Worm (Caenorhabditis elegans) whole organism, mixed stage, embryonic: ENCODE data around the gene F26D2.13.

Source experiments
- M03D4.4 ChIP-seq: sonication (generic microtip); optimal IDR thresholded peaks from 2 replicates; lab custom pipeline; 2017; ENCODE audit warnings: mild to moderate bottlenecking, missing genetic modification characterization, missing compliant biosample characterization
- bed-3 ChIP-seq: fragments of 200-800 bp; sonication (Bioruptor generic); optimal IDR thresholded peaks from 3 replicates; lab custom pipeline; 2018; ENCODE audit warnings: mild to moderate bottlenecking, missing genetic modification characterization, moderate library complexity, missing compliant biosample characterization
- ceh-39 ChIP-seq: fragments of 150-350 bp; optimal IDR thresholded peaks from 2 replicates; lab custom pipeline; 2014; ENCODE audit warnings: missing biosample characterization, missing genetic modification characterization
- elt-3 ChIP-seq: fragments of 150-350 bp; optimal IDR thresholded peaks from 2 replicates; lab custom pipeline; 2014; ENCODE audit warnings: missing biosample characterization, missing genetic modification characterization
- lin-13 ChIP-seq: fragments of 150-350 bp; optimal IDR thresholded peaks from 2 replicates; lab custom pipeline; 2014; ENCODE audit warnings: missing biosample characterization, missing genetic modification characterization
- nhr-28 ChIP-seq: fragments of 150-350 bp; optimal IDR thresholded peaks from 2 replicates; lab custom pipeline; 2014; ENCODE audit warnings: missing biosample characterization, missing genetic modification characterization
- nhr-76 ChIP-seq: sonication (generic microtip); optimal IDR thresholded peaks from 2 replicates; lab custom pipeline; 2017; ENCODE audit warnings: missing biosample characterization, missing genetic modification characterization
- snpc-4 ChIP-seq: fragments of 150-350 bp; optimal IDR thresholded peaks from 2 replicates; lab custom pipeline; 2014; ENCODE audit warnings: missing biosample characterization, missing genetic modification characterization
- unc-39 ChIP-seq: fragments of 150-350 bp; optimal IDR thresholded peaks from 2 replicates; lab custom pipeline; 2014; ENCODE audit warnings: missing biosample characterization, missing genetic modification characterization
- unc-62 ChIP-seq: fragments of 150-350 bp; optimal IDR thresholded peaks from 2 replicates; lab custom pipeline; 2014; ENCODE audit warnings: missing biosample characterization, missing genetic modification reagents, missing genetic modification characterization

ce11 chrV:16470916-16471315 is 35.5 kb upstream of the F26D2.13 start, which contains the start of gene srh-138:
- TF ChIP-seq nhr-28 (no peak), nhr-76 (tag; lab: Kevin White, UChicago) (no peak), M03D4.4 (tag; lab: Kevin White, UChicago) (no peak), unc-62 (no peak), elt-3 (tag; lab: Kevin White, UChicago) (no peak), snpc-4 (no peak), lin-13 (tag; lab: Kevin White, UChicago) (no peak), bed-3 (no peak), unc-39 (tag; lab: Kevin White, UChicago) (no peak), ceh-39 (tag; lab: Kevin White, UChicago) (no peak)
